Worm (Caenorhabditis elegans): Measurements from ENCODE around the gene C50D2.7.
"Not testable (repeated sequence)": the region's sequence is repeated elsewhere in the genome, so short reads cannot be mapped to it uniquely, and the experiment has no call there.

The C50D2.7 gene

ce11 chrII:111267-111666 lies 16.2 kb upstream of the C50D2.7 start, which contains the start of gene C50D2.1:
Gene C50D2.1, plus strand, starts transcription at chrII:111567.
- TF ChIP-seq elt-3 (tag; optimal IDR thresholded peaks at IDR 0.05) (no peak), ceh-28 (tag; optimal IDR thresholded peaks at IDR 0.05) (no peak), nhr-25 (tag; optimal IDR thresholded peaks at IDR 0.05) (no peak), nfya-1 (tag; optimal IDR thresholded peaks at IDR 0.05; ENCODE audit: insufficient read depth) (no peak), fkh-2 (tag; optimal IDR thresholded peaks at IDR 0.05) (no peak), tbx-2 (tag; optimal IDR thresholded peaks at IDR 0.05) (no peak), elt-1 (tag; optimal IDR thresholded peaks at IDR 0.05) (no peak), skn-1 (tag; optimal IDR thresholded peaks at IDR 0.05) (no peak), R02D3.7 (tag; optimal IDR thresholded peaks at IDR 0.05) (no peak), pha-4 (tag; optimal IDR thresholded peaks at IDR 0.05) (no peak), ZK546.5 (tag; optimal IDR thresholded peaks at IDR 0.05) (no peak), egl-5 (tag; optimal IDR thresholded peaks at IDR 0.05) (no peak), zag-1 (tag; optimal IDR thresholded peaks at IDR 0.05) (no peak)

ce11 chrII:108865-109264 lies 13.8 kb upstream of the C50D2.7 start, which contains the start of gene C50D2.2:
Gene C50D2.2, plus strand, starts transcription at chrII:109165.
- TF ChIP-seq unc-62 (GFP tag; optimal IDR thresholded peaks at IDR 0.05) (no peak), lin-15B (tag; optimal IDR thresholded peaks at IDR 0.05) (no peak)

ce11 chrII:107703-108102 lies 12.6 kb upstream of the C50D2.7 start:
- TF ChIP-seq fos-1 (tag; optimal IDR thresholded peaks at IDR 0.05) (no peak), egl-5 (tag; optimal IDR thresholded peaks at IDR 0.05) (no peak), fkh-2 (tag; optimal IDR thresholded peaks at IDR 0.05) (no peak), nhr-12 (tag; optimal IDR thresholded peaks at IDR 0.05) (no peak), pqm-1 (tag; optimal IDR thresholded peaks at IDR 0.05) (no peak), eor-1 (tag; optimal IDR thresholded peaks at IDR 0.05) (no peak), elt-3 (tag; optimal IDR thresholded peaks at IDR 0.05) (no peak), fkh-10 (GFP tag; optimal IDR thresholded peaks at IDR 0.05) (no peak)

ce11 chrII:105889-106288 lies 10.8 kb upstream of the C50D2.7 start, which contains the start of gene txt-1:
Gene txt-1, plus strand, starts transcription at chrII:106189.
- no peak for TF ChIP-seq zag-1 (tag; optimal IDR thresholded peaks at IDR 0.05)

- TF ChIP-seq nhr-23 (tag; optimal IDR thresholded peaks at IDR 0.05) (no peak), tbx-2 (tag; optimal IDR thresholded peaks at IDR 0.05) (no peak), elt-1 (tag; optimal IDR thresholded peaks at IDR 0.05) (no peak)
Observed at ce11 chrII:105327-105882, 10.3 kb upstream of the C50D2.7 start.

ce11 chrII:104234-104633 lies 9.2 kb upstream of the C50D2.7 start, which contains the start of gene col-68:
Gene col-68, plus strand, starts transcription at chrII:104534.
- TF ChIP-seq nhr-28 (tag; optimal IDR thresholded peaks at IDR 0.05) (no peak), nhr-11 (tag; optimal IDR thresholded peaks at IDR 0.05) (no peak), pha-4 (tag; optimal IDR thresholded peaks at IDR 0.05) (no peak), eor-1 (tag; optimal IDR thresholded peaks at IDR 0.05) (no peak), mml-1 (tag; optimal IDR thresholded peaks at IDR 0.05) (no peak), fkh-2 (tag; optimal IDR thresholded peaks at IDR 0.05) (no peak), fkh-10 (GFP tag; optimal IDR thresholded peaks at IDR 0.05) (no peak), lin-15B (tag; optimal IDR thresholded peaks at IDR 0.05) (no peak), unc-62 (GFP tag; optimal IDR thresholded peaks at IDR 0.05) (no peak)

ce11 chrII:101176-101575 lies 6.1 kb upstream of the C50D2.7 start:
- TF ChIP-seq ceh-9 (tag; optimal IDR thresholded peaks at IDR 0.05) (no peak), tbx-2 (tag; optimal IDR thresholded peaks at IDR 0.05) (no peak), nfya-1 (tag; optimal IDR thresholded peaks at IDR 0.05; ENCODE audit: insufficient read depth) (no peak), jun-1 (tag; optimal IDR thresholded peaks at IDR 0.05) (no peak), ZK546.5 (tag; optimal IDR thresholded peaks at IDR 0.05) (no peak), ceh-82 (tag; optimal IDR thresholded peaks at IDR 0.05) (no peak), elt-1 (tag; optimal IDR thresholded peaks at IDR 0.05) (no peak), elt-3 (tag; optimal IDR thresholded peaks at IDR 0.05) (no peak)

- TF ChIP-seq nhr-77, tbx-2, zag-1 (tag; optimal IDR thresholded peaks at IDR 0.05): not testable (repeated sequence)
Observed at ce11 chrII:98894-99293, 3.8 kb upstream of the C50D2.7 start, which contains the start of gene C50D2.10. Gene C50D2.10, plus strand, starts transcription at chrII:99138.

Data from whole organism, L3 larva.